Worm (Caenorhabditis elegans) whole organism, L4/young adult: Measurements from ENCODE around the gene lin-3.

Experiments
- W03F9.2 ChIP-seq: fragments of 150-350 bp; optimal IDR thresholded peaks from 2 replicates; lab custom pipeline; 2014; ENCODE audit warnings: missing biosample characterization, missing genetic modification characterization
- him-1 ChIP-seq: sonication (generic microtip); optimal IDR thresholded peaks from 2 replicates; lab custom pipeline; 2016; ENCODE audit warnings: missing genotype, missing genetic modification reagents, missing genetic modification characterization, missing compliant biosample characterization

DNA sequence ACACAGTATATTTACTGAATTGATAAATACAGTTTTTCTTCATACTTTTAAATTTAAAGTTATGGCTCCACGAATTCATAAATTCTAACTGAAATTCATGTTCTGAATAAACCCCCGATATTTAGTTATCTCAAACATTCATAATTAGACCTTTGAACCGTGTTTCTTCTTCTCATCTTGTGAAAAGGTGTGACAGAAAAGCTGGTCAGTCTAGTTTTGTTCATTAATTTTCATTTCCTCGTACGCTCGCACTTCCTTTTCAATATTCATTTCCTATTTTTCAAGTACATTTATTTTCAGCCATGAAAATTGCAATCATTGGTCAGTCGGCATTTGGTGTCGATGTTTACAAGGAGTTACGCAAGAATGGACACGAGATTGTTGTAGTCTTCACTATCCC lies 31.8 kb upstream of the lin-3 start, which contains the start of gene alh-3:
- TF ChIP-seq W03F9.2 (tag; lab: Kevin White, UChicago) (no peak), him-1 (tag; lab: Kevin White, UChicago) (no peak)
